Worm (Caenorhabditis elegans): ENCODE data around the gene fbxa-82.

DNA sequence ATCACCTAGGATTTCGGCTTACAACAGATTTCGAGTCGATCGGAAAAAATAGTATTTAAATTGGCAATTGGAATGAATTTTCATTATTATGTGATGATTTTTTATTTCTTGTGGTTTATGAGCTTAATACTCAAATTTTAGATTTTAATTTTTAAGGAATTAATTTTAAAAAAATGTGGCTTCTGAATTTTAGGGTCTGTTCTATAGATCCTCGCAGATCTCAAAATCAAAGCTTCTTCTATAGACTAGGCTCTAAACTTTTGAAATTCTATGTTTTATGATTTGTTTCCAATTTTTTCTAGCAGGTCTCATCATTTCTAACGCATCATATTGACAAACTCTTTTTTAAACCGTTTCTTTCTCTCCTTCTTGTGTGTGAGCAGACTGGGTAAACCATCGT lies 40.3 kb upstream of the fbxa-82 start, which contains the start of gene txt-12:
- TF ChIP-seq ces-1 (GFP tag; optimal IDR thresholded peaks at IDR 0.05) (no peak), nhr-76 (tag; optimal IDR thresholded peaks at IDR 0.05) (no peak), elt-3 (tag; optimal IDR thresholded peaks at IDR 0.05) (no peak), snpc-4 (tag; optimal IDR thresholded peaks at IDR 0.05) (no peak), lsy-2 (tag; optimal IDR thresholded peaks at IDR 0.05) (no peak), mep-1 (tag; optimal IDR thresholded peaks at IDR 0.05) (no peak)

Data from whole organism, mixed stage, embryonic.